Worm (Caenorhabditis elegans) whole organism, L1 larva: ENCODE data around the gene panl-2.
"Not testable (repeated sequence)": the region's sequence is repeated elsewhere in the genome, so short reads cannot be mapped to it uniquely, and the experiment has no call there.

Experiments used
- elt-2 ChIP-seq: sonication (generic microtip); optimal IDR thresholded peaks from 2 replicates; lab custom pipeline; 2016; ENCODE audit warnings: missing genetic modification characterization, mild to moderate bottlenecking, inconsistent platforms, missing compliant biosample characterization, missing genetic modification reagents
- elt-3 ChIP-seq, 6 experiments: fragments of 150-350 bp in 1 of 6; sonication (generic microtip); optimal IDR thresholded peaks; 2 replicates each; lab custom pipeline; 2017 to 2018; ENCODE audit warnings: missing biosample characterization in 6 of 6, missing genetic modification characterization in 6 of 6, inconsistent platforms in 1 of 6
- fos-1 ChIP-seq: fragments of 150-350 bp; optimal IDR thresholded peaks from 2 replicates; lab custom pipeline; 2014; ENCODE audit warnings: missing biosample characterization, missing genetic modification characterization
- lin-13 ChIP-seq: fragments of 150-350 bp; optimal IDR thresholded peaks from 2 replicates; lab custom pipeline; 2014; ENCODE audit warnings: missing biosample characterization, missing genetic modification reagents, missing genetic modification characterization
- nhr-12 ChIP-seq: sonication (generic microtip); optimal IDR thresholded peaks from 2 replicates; lab custom pipeline; 2017; ENCODE audit warnings: missing biosample characterization, missing genetic modification characterization
- unc-130 ChIP-seq: fragments of 150-350 bp; optimal IDR thresholded peaks from 2 replicates; lab custom pipeline; 2017; ENCODE audit warnings: missing biosample characterization, missing genetic modification characterization, inconsistent platforms

DNA sequence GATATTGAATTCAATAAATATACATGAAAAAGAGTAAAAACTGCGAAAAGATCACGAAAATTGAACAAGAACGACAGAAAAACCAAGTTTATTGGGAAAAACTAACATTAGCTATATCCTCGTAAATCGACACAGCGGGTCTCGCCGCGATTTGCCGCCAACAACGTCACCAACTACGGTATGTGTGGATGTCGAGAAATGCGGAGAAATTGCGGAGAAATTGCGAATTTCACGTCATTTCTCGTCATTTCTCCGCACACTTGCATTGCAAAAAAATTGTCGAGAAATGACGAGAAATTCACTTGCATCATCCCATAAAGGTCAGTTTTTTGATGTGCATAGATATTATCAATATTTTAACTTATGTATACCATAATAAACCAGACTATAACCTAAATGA is 17.2 kb upstream of the panl-2 start:
- TF ChIP-seq lin-13; nhr-12 (tag; lab: Kevin White, UChicago); fos-1 (tag; lab: Kevin White, UChicago); elt-3 (tag; optimal IDR thresholded peaks at IDR 0.05; lab: Kevin White, UChicago); elt-2 (tag; lab: Kevin White, UChicago); unc-130: not testable (repeated sequence)
